Fruit fly (Drosophila melanogaster) whole organism, embryonic: Measurements from ENCODE around the gene Esyt2.

Experiments
- Antp ChIP-seq: fragments of 200-800 bp; sonication (Bioruptor generic); optimal IDR thresholded peaks from 3 replicates; lab custom pipeline; 2016; ENCODE audit warnings: missing biosample characterization, missing genetic modification characterization
- Atf6 ChIP-seq: fragments of 200-800 bp; sonication (Bioruptor generic); IDR thresholded peaks from 2 replicates; pipeline ENCODE4 v1.3.6; 2022; ENCODE audit warnings: missing biosample characterization, missing genetic modification characterization
- CG10274 ChIP-seq: fragments of 200-800 bp; sonication (Bioruptor generic); optimal IDR thresholded peaks from 3 replicates; lab custom pipeline; 2017; ENCODE audit warnings: missing biosample characterization, mild to moderate bottlenecking, missing genetic modification characterization
- CG10431 ChIP-seq: fragments of 200-800 bp; sonication (Bioruptor generic); optimal IDR thresholded peaks from 3 replicates; lab custom pipeline; 2018; ENCODE audit warnings: missing biosample characterization, mild to moderate bottlenecking, missing genetic modification characterization
- CG10979 ChIP-seq: fragments of 200-800 bp; sonication (Bioruptor generic); optimal IDR thresholded peaks from 2 replicates; lab custom pipeline; 2018; ENCODE audit warnings: missing biosample characterization, mild to moderate bottlenecking, missing genetic modification characterization, moderate library complexity
- CG11696 ChIP-seq: fragments of 200-800 bp; sonication (Bioruptor generic); IDR thresholded peaks from 2 replicates; pipeline ENCODE4 v1.3.6; 2022; ENCODE audit warnings: missing biosample characterization, missing genetic modification characterization
- CG11723 ChIP-seq: fragments of 200-800 bp; sonication (Bioruptor generic); optimal IDR thresholded peaks from 2 replicates; lab custom pipeline; 2017; ENCODE audit warnings: missing biosample characterization, mild to moderate bottlenecking, missing genetic modification characterization
- CG12071 ChIP-seq: fragments of 200-800 bp; sonication (Bioruptor generic); optimal IDR thresholded peaks from 3 replicates; lab custom pipeline; 2018; ENCODE audit warnings: missing biosample characterization, mild to moderate bottlenecking, missing genetic modification characterization
- CG1233 ChIP-seq: fragments of 200-800 bp; sonication (Bioruptor generic); optimal IDR thresholded peaks from 4 replicates; lab custom pipeline; 2018; ENCODE audit warnings: missing biosample characterization, mild to moderate bottlenecking, missing genetic modification characterization
- CG14667 ChIP-seq: fragments of 200-800 bp; sonication (Bioruptor generic); IDR thresholded peaks from 2 replicates; pipeline ENCODE4 v1.3.6; 2022; ENCODE audit warnings: missing biosample characterization, missing genetic modification characterization
- CG16779 ChIP-seq: fragments of 200-800 bp; sonication (Bioruptor generic); IDR thresholded peaks from 2 replicates; pipeline ENCODE4 v1.3.6; 2022; ENCODE audit warnings: missing biosample characterization, missing genetic modification characterization
- CG34376 ChIP-seq: fragments of 200-800 bp; sonication (Bioruptor generic); optimal IDR thresholded peaks from 2 replicates; lab custom pipeline; 2018; ENCODE audit warnings: missing biosample characterization, mild to moderate bottlenecking, missing genetic modification characterization
- CG42726 ChIP-seq: fragments of 200-800 bp; sonication (Bioruptor generic); IDR thresholded peaks from 2 replicates; pipeline ENCODE4 v1.3.6; 2022; ENCODE audit warnings: missing biosample characterization, missing genetic modification characterization; ENCODE audit not compliant: partially characterized antibody
- CG4282 ChIP-seq: fragments of 200-800 bp; sonication (Bioruptor generic); optimal IDR thresholded peaks from 2 replicates; lab custom pipeline; 2016; ENCODE audit warnings: missing biosample characterization, missing genetic modification characterization
- CG4707 ChIP-seq: fragments of 200-800 bp; sonication (Bioruptor generic); optimal IDR thresholded peaks from 2 replicates; lab custom pipeline; 2018; ENCODE audit warnings: missing biosample characterization, mild to moderate bottlenecking, missing genetic modification characterization, moderate library complexity
- CG6254 ChIP-seq: fragments of 200-800 bp; sonication (Bioruptor generic); optimal IDR thresholded peaks from 3 replicates; lab custom pipeline; 2017; ENCODE audit warnings: mild to moderate bottlenecking, missing biosample characterization, missing genetic modification reagents, missing genetic modification characterization
- CG6813 ChIP-seq: fragments of 200-800 bp; sonication (Bioruptor generic); optimal IDR thresholded peaks from 2 replicates; lab custom pipeline; 2017; ENCODE audit warnings: missing biosample characterization, missing genetic modification characterization, mild to moderate bottlenecking, moderate library complexity, missing genetic modification reagents
- CG7987 ChIP-seq: fragments of 200-800 bp; sonication (Bioruptor generic); optimal IDR thresholded peaks from 2 replicates; lab custom pipeline; 2018; ENCODE audit warnings: missing biosample characterization, mild to moderate bottlenecking, missing genetic modification characterization, moderate library complexity
- CG9876 ChIP-seq: fragments of 200-800 bp; sonication (Bioruptor generic); optimal IDR thresholded peaks from 2 replicates; lab custom pipeline; 2016; ENCODE audit warnings: missing biosample characterization, missing genetic modification characterization
- E2f1 ChIP-seq: fragments of 200-800 bp; sonication (Bioruptor generic); IDR thresholded peaks from 2 replicates; pipeline ENCODE4 v1.3.6; 2022; ENCODE audit warnings: missing biosample characterization, missing genetic modification characterization
- Elba2 ChIP-seq: fragments of 200-800 bp; sonication (Bioruptor generic); optimal IDR thresholded peaks from 3 replicates; lab custom pipeline; 2016; ENCODE audit warnings: missing biosample characterization, missing genetic modification characterization
- Fer2 ChIP-seq: fragments of 200-800 bp; sonication (Bioruptor generic); optimal IDR thresholded peaks from 2 replicates; lab custom pipeline; 2018; ENCODE audit warnings: missing biosample characterization, mild to moderate bottlenecking, missing genetic modification characterization, moderate library complexity
- GATAe ChIP-seq: fragments of 200-800 bp; sonication (Bioruptor generic); conservative IDR thresholded peaks from 2 replicates; pipeline ENCODE4 v1.3.6; 2022; ENCODE audit warnings: missing biosample characterization, missing genetic modification characterization
- HHEX ChIP-seq: fragments of 200-800 bp; sonication (Bioruptor generic); optimal IDR thresholded peaks from 3 replicates; lab custom pipeline; 2017; ENCODE audit warnings: missing biosample characterization, mild to moderate bottlenecking, missing genetic modification characterization, missing genetic modification reagents
- HLH54F ChIP-seq: fragments of 200-800 bp; sonication (Bioruptor generic); optimal IDR thresholded peaks from 3 replicates; lab custom pipeline; 2016; ENCODE audit warnings: missing biosample characterization, missing genetic modification characterization
- MESR4 ChIP-seq: fragments of 200-800 bp; sonication (Bioruptor generic); optimal IDR thresholded peaks from 2 replicates; lab custom pipeline; 2018; ENCODE audit warnings: missing biosample characterization, mild to moderate bottlenecking, missing genetic modification characterization, moderate library complexity
- Max ChIP-seq: fragments of 200-800 bp; sonication (Bioruptor generic); optimal IDR thresholded peaks from 2 replicates; lab custom pipeline; 2016; ENCODE audit warnings: missing biosample characterization, mild to moderate bottlenecking, missing genetic modification characterization
- NfI ChIP-seq: fragments of 200-800 bp; sonication (Bioruptor generic); optimal IDR thresholded peaks from 3 replicates; lab custom pipeline; 2018; ENCODE audit warnings: missing biosample characterization, mild to moderate bottlenecking, missing genetic modification characterization, moderate library complexity
- abd-A ChIP-seq: fragments of 200-800 bp; sonication (Bioruptor generic); optimal IDR thresholded peaks from 3 replicates; lab custom pipeline; 2019; ENCODE audit warnings: missing biosample characterization, mild to moderate bottlenecking, missing genetic modification characterization, moderate library complexity
- al ChIP-seq: fragments of 200-800 bp; sonication (Bioruptor generic); IDR thresholded peaks from 2 replicates; pipeline ENCODE4 v1.3.6; 2022; ENCODE audit warnings: missing biosample characterization, missing genetic modification characterization
- ara ChIP-seq: fragments of 200-800 bp; sonication (Bioruptor generic); IDR thresholded peaks from 2 replicates; pipeline ENCODE4 v1.3.6; 2022; ENCODE audit warnings: missing biosample characterization, missing genetic modification characterization
- ash1 ChIP-seq: fragments of 200-800 bp; sonication (Bioruptor generic); optimal IDR thresholded peaks from 2 replicates; lab custom pipeline; 2018; ENCODE audit warnings: missing biosample characterization, mild to moderate bottlenecking, missing genetic modification characterization
- cato ChIP-seq: fragments of 200-800 bp; sonication (Bioruptor generic); optimal IDR thresholded peaks from 2 replicates; lab custom pipeline; 2016; ENCODE audit warnings: missing biosample characterization, missing genetic modification characterization, borderline replicate concordance
- chif ChIP-seq, 2 experiments: fragments of 200-800 bp; sonication (Bioruptor generic); optimal IDR thresholded peaks; 3 replicates each; lab custom pipeline; 2016; ENCODE audit warnings: missing biosample characterization in 2 of 2, missing genetic modification characterization in 2 of 2
- crol ChIP-seq: fragments of 200-800 bp; sonication (Bioruptor generic); IDR thresholded peaks from 2 replicates; pipeline ENCODE4 v1.3.6; 2022; ENCODE audit warnings: missing biosample characterization, missing genetic modification characterization
- dmrt11E ChIP-seq: fragments of 200-800 bp; sonication (Bioruptor generic); optimal IDR thresholded peaks from 3 replicates; lab custom pipeline; 2018; ENCODE audit warnings: missing biosample characterization, mild to moderate bottlenecking, missing genetic modification characterization, moderate library complexity
- dmrt99B ChIP-seq: fragments of 200-800 bp; sonication (Bioruptor generic); optimal IDR thresholded peaks from 2 replicates; lab custom pipeline; 2018; ENCODE audit warnings: missing biosample characterization, mild to moderate bottlenecking, missing genetic modification characterization, moderate library complexity
- esg ChIP-seq: fragments of 200-800 bp; sonication (Bioruptor generic); conservative IDR thresholded peaks from 2 replicates; pipeline ENCODE4 v1.3.6; 2022; ENCODE audit warnings: missing biosample characterization, missing genetic modification characterization
- exex ChIP-seq: fragments of 200-800 bp; sonication (Bioruptor generic); optimal IDR thresholded peaks from 4 replicates; lab custom pipeline; 2018; ENCODE audit warnings: missing biosample characterization, mild to moderate bottlenecking, missing genetic modification characterization, moderate library complexity
- grau ChIP-seq: fragments of 200-800 bp; optimal IDR thresholded peaks from 3 replicates; lab custom pipeline; 2019; ENCODE audit warnings: missing biosample characterization, mild to moderate bottlenecking, missing genetic modification characterization, moderate library complexity
- inv ChIP-seq: fragments of 200-800 bp; sonication (Bioruptor generic); IDR thresholded peaks from 2 replicates; pipeline ENCODE4 v1.3.6; 2022; ENCODE audit warnings: missing biosample characterization, missing genetic modification characterization; ENCODE audit not compliant: partially characterized antibody
- ken ChIP-seq: fragments of 200-800 bp; sonication (Bioruptor generic); IDR thresholded peaks from 3 replicates; pipeline ENCODE4 v1.3.6; 2022; ENCODE audit warnings: missing biosample characterization, missing genetic modification characterization
- nerfin-2 ChIP-seq: fragments of 200-800 bp; sonication (Bioruptor generic); IDR thresholded peaks from 2 replicates; pipeline ENCODE4 v1.3.6; 2022; ENCODE audit warnings: missing biosample characterization, missing genetic modification characterization; ENCODE audit not compliant: partially characterized antibody
- p53 ChIP-seq: fragments of 200-800 bp; sonication (Bioruptor generic); optimal IDR thresholded peaks from 2 replicates; lab custom pipeline; 2016; ENCODE audit warnings: missing biosample characterization, missing genetic modification characterization
- pfk ChIP-seq: fragments of 200-800 bp; sonication (Bioruptor generic); optimal IDR thresholded peaks from 2 replicates; lab custom pipeline; 2018; ENCODE audit warnings: missing biosample characterization, mild to moderate bottlenecking, missing genetic modification characterization, moderate library complexity
- pho ChIP-seq: fragments of 200-800 bp; sonication (Bioruptor generic); optimal IDR thresholded peaks from 2 replicates; lab custom pipeline; 2016; ENCODE audit warnings: missing biosample characterization, missing genetic modification characterization
- shn ChIP-seq: fragments of 200-800 bp; sonication (Bioruptor generic); optimal IDR thresholded peaks from 3 replicates; lab custom pipeline; 2016; ENCODE audit warnings: missing biosample characterization, missing genetic modification characterization
- sisA ChIP-seq: fragments of 200-800 bp; sonication (Bioruptor generic); IDR thresholded peaks from 2 replicates; pipeline ENCODE4 v1.3.6; 2022; ENCODE audit warnings: missing biosample characterization, missing genetic modification characterization
- tgo ChIP-seq: fragments of 200-800 bp; sonication (Bioruptor generic); IDR thresholded peaks from 3 replicates; pipeline ENCODE4 v1.3.6; 2022; ENCODE audit warnings: missing biosample characterization, missing genetic modification characterization
- ttk ChIP-seq: fragments of 200-800 bp; sonication (Bioruptor generic); IDR thresholded peaks from 2 replicates; pipeline ENCODE4 v2.1.2; 2022; ENCODE audit warnings: missing biosample characterization, missing genetic modification characterization

Gene Esyt2

dm6 chr3R:24572540-24573043 lies 28.1 kb downstream of the Esyt2 start (continued):
- TF ChIP-seq CG6813 (peak; percentile 98), CG10431 (peak; percentile 86), tgo (peak; percentile 98), ttk (GFP tag; lab: Robert Waterston, UW) (peak; percentile 98), Elba2 (GFP tag; lab: Kevin White, UChicago) (no peak), CG14667 (GFP tag; lab: Robert Waterston, UW) (peak; percentile 95), cato (peak; percentile 90), p53 (peak; percentile 67), CG10274 (GFP tag; lab: Kevin White, UChicago) (peak; percentile 90), E2f1 (peak; percentile 98), CG12071 (GFP tag; lab: Kevin White, UChicago) (peak; percentile 96), CG10979 (peak; percentile 96), shn (peak; percentile 90), CG42726 (GFP tag; lab: Robert Waterston, UW) (no peak), CG6254 (GFP tag; lab: Kevin White, UChicago) (peak; percentile 94), abd-A (peak; percentile 97), Fer2 (tag; lab: Kevin White, UChicago) (peak; percentile 96), sisA (peak; percentile 97), HHEX (peak; percentile 98), pho (peak; percentile 97), ken (GFP tag; lab: Robert Waterston, UW) (peak; percentile 98), chif (GFP tag; optimal IDR thresholded peaks at IDR 0.05; lab: Kevin White, UChicago) (peak; percentile 95 to 96), al (GFP tag; lab: Robert Waterston, UW) (peak; percentile 96), esg (peak; percentile 97), CG9876 (GFP tag; lab: Kevin White, UChicago) (peak; percentile 70), CG11723 (GFP tag; lab: Kevin White, UChicago) (peak; percentile 95), NfI (peak; percentile 98), GATAe (GFP tag; lab: Robert Waterston, UW) (peak; percentile 95), HLH54F (GFP tag; lab: Kevin White, UChicago) (peak; percentile 96), Antp (peak; percentile 94), CG16779 (GFP tag; lab: Robert Waterston, UW) (peak; percentile 98), CG11696 (GFP tag; lab: Robert Waterston, UW) (peak; percentile 93), dmrt99B (peak; percentile 98), CG7987 (GFP tag; lab: Kevin White, UChicago) (peak; percentile 96), MESR4 (GFP tag; lab: Kevin White, UChicago) (peak; percentile 59), Atf6 (GFP tag; lab: Robert Waterston, UW) (peak; percentile 99), nerfin-2 (GFP tag; lab: Robert Waterston, UW) (no peak), CG4282 (GFP tag; lab: Kevin White, UChicago) (peak; percentile 64), inv (GFP tag; lab: Robert Waterston, UW) (no peak), crol (peak; percentile 94), ash1 (peak; percentile 93), Max (peak; percentile 97), CG34376 (GFP tag; lab: Kevin White, UChicago) (peak; percentile 98), dmrt11E (peak; percentile 77), CG4707 (peak; percentile 88), ara (GFP tag; lab: Robert Waterston, UW) (peak; percentile 97), exex (tag; lab: Kevin White, UChicago) (peak; percentile 92), pfk (peak; percentile 72), CG1233 (GFP tag; lab: Kevin White, UChicago) (peak; percentile 95), grau (tag; lab: Kevin White, UChicago) (peak; percentile 97)
